Worm (Caenorhabditis elegans) whole organism, midembryonic: ENCODE measurements around the gene idpb-2.

Experiments used
- T22C8.4 ChIP-seq: fragments of 200-800 bp; sonication (Bioruptor generic); IDR thresholded peaks from 2 replicates; pipeline ENCODE4 v1.3.6; 2022; ENCODE audit warnings: missing genetic modification characterization, missing compliant biosample characterization
- klf-2 ChIP-seq: fragments of 200-800 bp; sonication (Bioruptor generic); conservative IDR thresholded peaks from 2 replicates; pipeline ENCODE4 v1.3.6; 2022; ENCODE audit warnings: missing genetic modification reagents, missing genetic modification characterization, missing compliant biosample characterization
- ref-1 ChIP-seq: fragments of 200-800 bp; sonication (Bioruptor generic); conservative IDR thresholded peaks from 2 replicates; pipeline ENCODE4 v1.3.6; 2022; ENCODE audit warnings: missing genetic modification reagents, missing genetic modification characterization, missing compliant biosample characterization
- tab-1 ChIP-seq: fragments of 200-800 bp; sonication (Bioruptor generic); IDR thresholded peaks from 2 replicates; pipeline ENCODE4 v1.3.6; 2022; ENCODE audit warnings: missing genetic modification characterization, missing compliant biosample characterization
- ztf-23 ChIP-seq: fragments of 200-800 bp; sonication (Bioruptor generic); IDR thresholded peaks from 2 replicates; pipeline ENCODE4 v1.3.6; 2022; ENCODE audit warnings: missing genetic modification reagents, missing genetic modification characterization, missing compliant biosample characterization

ce11 chrII:5103189-5103588 is 33.8 kb upstream of the idpb-2 start:
- no peak for TF ChIP-seq ztf-23
- no peak for TF ChIP-seq ref-1 (GFP tag; lab: Robert Waterston, UW)
- TF ChIP-seq T22C8.4 = no peak
- TF ChIP-seq klf-2 = no peak
- no peak for TF ChIP-seq tab-1
